Worm (Caenorhabditis elegans): ENCODE results near the gene T10B5.3.

DNA sequence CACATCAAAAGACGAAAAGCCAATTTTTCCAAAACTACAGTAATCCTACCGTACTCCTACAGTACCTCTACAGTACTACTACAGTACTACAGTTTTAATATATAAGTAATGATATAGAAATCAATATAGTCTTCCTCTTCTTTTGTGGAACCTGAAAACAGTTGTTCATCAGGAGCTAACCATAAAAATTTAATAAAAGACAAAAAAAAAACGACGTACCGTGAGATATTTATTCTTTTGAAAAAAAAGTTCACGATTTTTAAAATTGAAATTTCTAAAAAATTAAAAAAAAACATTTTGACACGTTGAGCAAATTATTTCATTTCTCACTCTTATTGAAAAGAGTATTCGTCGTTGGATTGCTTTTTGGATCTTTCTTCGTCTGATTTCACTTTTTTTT, 41.5 kb upstream of the T10B5.3 start, which contains the start of gene Y32G9A.3:
- TF ChIP-seq unc-62 (GFP tag; optimal IDR thresholded peaks at IDR 0.05) (no peak), mep-1 (tag; optimal IDR thresholded peaks at IDR 0.05) (no peak), nhr-76 (tag; optimal IDR thresholded peaks at IDR 0.05) (no peak), nhr-28 (tag; optimal IDR thresholded peaks at IDR 0.05) (no peak), snpc-4 (tag; optimal IDR thresholded peaks at IDR 0.05) (no peak), lin-13 (tag; optimal IDR thresholded peaks at IDR 0.05) (no peak)
